Worm (Caenorhabditis elegans): ENCODE measurements around the gene C09F5.3.
A peak's percentile ranks its signal among the peaks of the same experiment; 100 is the strongest.

DNA sequence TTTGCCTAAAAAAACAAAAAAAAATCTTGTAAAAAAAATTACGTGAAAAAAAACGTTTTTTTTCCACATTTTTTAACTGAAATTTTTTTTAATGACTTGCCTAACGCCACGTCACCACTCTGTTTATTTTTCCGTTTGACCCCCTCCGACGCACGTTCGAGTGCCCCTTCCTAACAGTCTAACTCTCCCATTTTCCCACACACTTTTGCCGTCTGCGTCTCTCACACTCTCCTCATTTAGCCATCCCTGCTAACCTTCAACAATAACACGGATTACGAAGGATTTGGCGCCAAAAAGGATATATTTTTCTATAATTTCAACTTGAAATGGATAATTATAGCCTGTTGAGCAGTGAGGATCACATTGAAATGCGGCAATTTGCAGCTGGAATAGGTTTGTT is 17.8 kb downstream of the C09F5.3 start:
- TF ChIP-seq lsy-2 (tag; optimal IDR thresholded peaks at IDR 0.05) (no peak), hmg-1.1 (GFP tag; IDR thresholded peaks at IDR 0.05) (0 out of 2 replicates have a peak, but pooled peaks have one; percentile 25), ZK546.5 (tag; optimal IDR thresholded peaks at IDR 0.05) (no peak), nhr-10 (tag; optimal IDR thresholded peaks at IDR 0.05) (no peak), jun-1 (tag; optimal IDR thresholded peaks at IDR 0.05) (no peak), nhr-76 (tag; optimal IDR thresholded peaks at IDR 0.05) (no peak)
